Worm (Caenorhabditis elegans) whole organism, L1 larva: Measurements from ENCODE around the gene fbxa-218.

ENCODE experiments used
- C16A3.4 ChIP-seq: fragments of 150-350 bp; optimal IDR thresholded peaks from 2 replicates; lab custom pipeline; 2014; ENCODE audit warnings: missing biosample characterization, missing genetic modification characterization
- ceh-82 ChIP-seq, 3 experiments: fragments of 150-350 bp in 1 of 3; sonication (generic microtip) in 2 of 3; optimal IDR thresholded peaks; 2 replicates each; lab custom pipeline; 2014 to 2017; ENCODE audit warnings: missing biosample characterization in 3 of 3, missing genetic modification characterization in 3 of 3
- efl-1 ChIP-seq, 4 experiments: fragments of 150-350 bp; optimal IDR thresholded peaks in 3 of 4; peaks in 1 of 4; 1 replicate in 1 of 4; 2 replicates in 3 of 4; lab custom pipeline; 2014; ENCODE audit warnings: missing biosample characterization in 2 of 4, missing genetic modification characterization in 2 of 4, missing genetic modification reagents in 2 of 4
- elt-2 ChIP-seq: sonication (generic microtip); optimal IDR thresholded peaks from 2 replicates; lab custom pipeline; 2016; ENCODE audit warnings: missing genetic modification characterization, mild to moderate bottlenecking, inconsistent platforms, missing compliant biosample characterization, missing genetic modification reagents
- mep-1 ChIP-seq: fragments of 150-350 bp; optimal IDR thresholded peaks from 2 replicates; lab custom pipeline; 2014; ENCODE audit warnings: missing biosample characterization, missing genetic modification characterization
- nhr-11 ChIP-seq: fragments of 150-350 bp; optimal IDR thresholded peaks from 2 replicates; lab custom pipeline; 2014; ENCODE audit warnings: missing biosample characterization, missing genetic modification characterization
- nhr-12 ChIP-seq: sonication (generic microtip); optimal IDR thresholded peaks from 2 replicates; lab custom pipeline; 2017; ENCODE audit warnings: missing biosample characterization, missing genetic modification characterization
- nhr-237 ChIP-seq: fragments of 150-350 bp; optimal IDR thresholded peaks from 2 replicates; lab custom pipeline; 2014; ENCODE audit warnings: missing biosample characterization, missing genetic modification characterization
- snpc-4 ChIP-seq: fragments of 150-350 bp; optimal IDR thresholded peaks from 2 replicates; lab custom pipeline; 2014; ENCODE audit warnings: missing biosample characterization, missing genetic modification characterization
- sox-4 ChIP-seq: sonication (generic microtip); optimal IDR thresholded peaks from 2 replicates; lab custom pipeline; 2016; ENCODE audit warnings: missing genetic modification characterization, missing compliant biosample characterization
- tbx-2 ChIP-seq: sonication (generic microtip); optimal IDR thresholded peaks from 2 replicates; lab custom pipeline; 2016; ENCODE audit warnings: missing genetic modification characterization, missing compliant biosample characterization
- unc-130 ChIP-seq: fragments of 150-350 bp; optimal IDR thresholded peaks from 2 replicates; lab custom pipeline; 2017; ENCODE audit warnings: missing biosample characterization, missing genetic modification characterization, inconsistent platforms
- unc-62 ChIP-seq: fragments of 150-350 bp; optimal IDR thresholded peaks from 2 replicates; lab custom pipeline; 2014; ENCODE audit warnings: missing biosample characterization, missing genetic modification reagents, missing genetic modification characterization

DNA sequence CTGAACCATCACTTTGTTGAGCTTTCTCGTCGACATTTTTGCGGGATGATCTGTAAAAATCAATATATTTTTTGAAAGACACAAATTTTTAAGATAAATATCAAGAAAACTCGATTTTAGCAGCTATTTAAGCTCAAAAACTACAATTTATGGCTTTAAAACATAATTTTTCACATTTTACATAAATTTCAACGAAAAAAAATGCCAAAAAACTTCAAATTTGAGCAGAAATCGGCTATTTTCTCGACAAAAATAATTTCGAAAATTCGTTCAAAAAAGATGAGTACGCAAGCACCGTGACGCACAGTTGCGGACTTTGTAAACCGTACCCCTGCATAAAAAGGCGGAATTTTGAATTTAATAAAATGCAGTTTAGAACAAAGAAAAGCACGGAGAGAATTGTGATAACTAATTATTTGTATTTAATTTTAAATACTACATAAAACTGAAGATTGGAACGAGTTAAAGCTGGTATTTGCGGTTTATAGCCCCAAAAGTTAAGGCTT lies 6.7 kb upstream of the fbxa-218 start, which contains the start of gene snr-6:
- TF ChIP-seq sox-4 (tag; lab: Kevin White, UChicago) (peak; percentile 6), snpc-4 (peak; percentile 19), C16A3.4 (peak; percentile 80), nhr-12 (tag; lab: Kevin White, UChicago) (no peak), ceh-82 (tag; optimal IDR thresholded peaks at IDR 0.05; lab: Kevin White, UChicago) (peak; percentile 48 to 90 (median 54)), unc-62 (GFP tag; lab: Kevin White, UChicago) (no peak), nhr-237 (peak; percentile 44), elt-2 (tag; lab: Kevin White, UChicago) (no peak), tbx-2 (peak; percentile 71), unc-130 (tag; lab: Kevin White, UChicago) (peak; percentile 85), nhr-11 (tag; lab: Kevin White, UChicago) (no peak), efl-1 (optimal IDR thresholded peaks at IDR 0.05; lab: Kevin White, UChicago) (peak; percentile 62 to 97), efl-1 (GFP tag; optimal IDR thresholded peaks at IDR 0.05 in 1 of 2; lab: Kevin White, UChicago) (peak; percentile 98 to 99), mep-1 (tag; lab: Kevin White, UChicago) (peak; percentile 88)
